Worm (Caenorhabditis elegans) whole organism, mixed stage, embryonic: ENCODE results near the gene Y73B6BL.37.

Experiments
- ces-1 ChIP-seq: fragments of 150-350 bp; optimal IDR thresholded peaks from 2 replicates; lab custom pipeline; 2014; ENCODE audit warnings: missing biosample characterization, missing genetic modification reagents, missing genetic modification characterization
- elt-3 ChIP-seq: fragments of 150-350 bp; optimal IDR thresholded peaks from 2 replicates; lab custom pipeline; 2014; ENCODE audit warnings: missing biosample characterization, missing genetic modification characterization
- flh-1 ChIP-seq: fragments of 200-800 bp; sonication (Bioruptor generic); optimal IDR thresholded peaks from 2 replicates; lab custom pipeline; 2018; ENCODE audit warnings: mild to moderate bottlenecking, missing genetic modification characterization, moderate library complexity, missing compliant biosample characterization
- lin-13 ChIP-seq: fragments of 150-350 bp; optimal IDR thresholded peaks from 2 replicates; lab custom pipeline; 2014; ENCODE audit warnings: missing biosample characterization, missing genetic modification characterization
- mep-1 ChIP-seq: fragments of 150-350 bp; optimal IDR thresholded peaks from 2 replicates; lab custom pipeline; 2017; ENCODE audit warnings: missing biosample characterization, missing genetic modification reagents, missing genetic modification characterization, inconsistent platforms
- nhr-28 ChIP-seq: fragments of 150-350 bp; optimal IDR thresholded peaks from 2 replicates; lab custom pipeline; 2014; ENCODE audit warnings: missing biosample characterization, missing genetic modification characterization
- pha-4 ChIP-seq: fragments of 150-350 bp; optimal IDR thresholded peaks from 2 replicates; lab custom pipeline; 2018; ENCODE audit warnings: missing biosample characterization, missing genetic modification reagents, missing genetic modification characterization
- unc-62 ChIP-seq: fragments of 150-350 bp; optimal IDR thresholded peaks from 2 replicates; lab custom pipeline; 2014; ENCODE audit warnings: missing biosample characterization, missing genetic modification reagents, missing genetic modification characterization
- ztf-11 ChIP-seq: fragments of 150-350 bp; optimal IDR thresholded peaks from 2 replicates; lab custom pipeline; 2014; ENCODE audit warnings: missing biosample characterization, missing genetic modification characterization

DNA sequence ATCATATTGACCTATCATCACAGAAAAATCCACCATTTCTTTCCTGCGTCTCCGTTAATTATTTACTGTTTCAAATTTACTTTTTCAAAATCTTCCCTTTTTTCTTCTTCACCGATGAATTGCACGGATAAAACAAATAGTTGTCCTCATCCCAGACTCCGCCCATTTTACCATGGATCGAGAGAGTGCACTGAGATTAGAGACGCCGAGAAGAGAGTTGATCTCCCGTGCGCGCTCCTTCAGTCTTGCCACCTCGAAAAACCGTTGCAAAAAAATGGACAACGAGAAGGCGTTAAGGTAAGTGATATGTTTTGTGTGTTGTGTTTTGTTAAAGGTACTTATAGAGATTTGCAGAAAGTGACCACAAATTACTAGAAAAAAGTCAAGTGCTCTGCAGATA is 49.1 kb upstream of the Y73B6BL.37 start, which contains the start of gene dlc-5:
- TF ChIP-seq ztf-11 = no peak
- no peak for TF ChIP-seq elt-3 (tag; lab: Kevin White, UChicago)
- no peak for TF ChIP-seq mep-1 (tag; lab: Kevin White, UChicago)
- no peak for TF ChIP-seq pha-4 (tag; lab: Kevin White, UChicago)
- TF ChIP-seq flh-1 (GFP tag; lab: Kevin White, UChicago) = no peak
- no peak for TF ChIP-seq ces-1 (GFP tag; lab: Kevin White, UChicago)
- TF ChIP-seq nhr-28 (tag; lab: Kevin White, UChicago) = no peak
- TF ChIP-seq lin-13 (tag; lab: Kevin White, UChicago) = no peak
- no peak for TF ChIP-seq unc-62 (GFP tag; lab: Kevin White, UChicago)
